Fruit fly (Drosophila melanogaster) whole organism, embryonic: ENCODE data around the gene CG3198.

Experiments used
- BEAF-32 ChIP-seq: fragments of 200-800 bp; sonication (Bioruptor generic); optimal IDR thresholded peaks from 3 replicates; lab custom pipeline; 2017; ENCODE audit warnings: missing biosample characterization, missing genetic modification characterization, mild to moderate bottlenecking, moderate library complexity, missing genetic modification reagents
- CG10209 ChIP-seq: fragments of 200-800 bp; sonication (Bioruptor generic); optimal IDR thresholded peaks from 3 replicates; lab custom pipeline; 2017; ENCODE audit warnings: missing biosample characterization, mild to moderate bottlenecking, missing genetic modification characterization, missing genetic modification reagents
- CG13894 ChIP-seq: fragments of 200-800 bp; sonication (Bioruptor generic); optimal IDR thresholded peaks from 3 replicates; lab custom pipeline; 2018; ENCODE audit warnings: missing biosample characterization, mild to moderate bottlenecking, missing genetic modification characterization, moderate library complexity
- CG14441 ChIP-seq: fragments of 200-800 bp; sonication (Bioruptor generic); IDR thresholded peaks from 2 replicates; pipeline ENCODE4 v1.3.6; 2022; ENCODE audit warnings: missing biosample characterization, missing genetic modification characterization
- CG1603 ChIP-seq: fragments of 200-800 bp; sonication (Bioruptor generic); optimal IDR thresholded peaks from 2 replicates; lab custom pipeline; 2019; ENCODE audit warnings: missing biosample characterization, mild to moderate bottlenecking, missing genetic modification characterization, moderate library complexity
- CG17361 ChIP-seq: fragments of 200-800 bp; sonication (Bioruptor generic); IDR thresholded peaks from 3 replicates; pipeline ENCODE4 v1.3.6; 2022; ENCODE audit warnings: missing biosample characterization, missing genetic modification characterization
- CG18262 ChIP-seq: fragments of 200-800 bp; optimal IDR thresholded peaks from 3 replicates; lab custom pipeline; 2019; ENCODE audit warnings: missing biosample characterization, mild to moderate bottlenecking, missing genetic modification characterization, moderate library complexity
- CG18619 ChIP-seq: fragments of 200-800 bp; sonication (Bioruptor generic); optimal IDR thresholded peaks from 3 replicates; lab custom pipeline; 2017; ENCODE audit warnings: missing biosample characterization, mild to moderate bottlenecking, missing genetic modification characterization
- CG2199 ChIP-seq: fragments of 200-800 bp; sonication (Bioruptor generic); IDR thresholded peaks from 3 replicates; pipeline ENCODE4 v1.3.6; 2022; ENCODE audit warnings: missing biosample characterization, missing genetic modification characterization
- CG2678 ChIP-seq: fragments of 200-800 bp; sonication (Bioruptor generic); optimal IDR thresholded peaks from 3 replicates; lab custom pipeline; 2019; ENCODE audit warnings: missing biosample characterization, mild to moderate bottlenecking, missing genetic modification characterization, moderate library complexity
- CG2712 ChIP-seq: fragments of 200-800 bp; optimal IDR thresholded peaks from 3 replicates; lab custom pipeline; 2019; ENCODE audit warnings: missing biosample characterization, mild to moderate bottlenecking, missing genetic modification characterization, moderate library complexity
- CG30403 ChIP-seq: fragments of 200-800 bp; sonication (Bioruptor generic); optimal IDR thresholded peaks from 3 replicates; lab custom pipeline; 2016; ENCODE audit warnings: missing biosample characterization, missing genetic modification characterization
- CG31441 ChIP-seq: fragments of 200-800 bp; sonication (Bioruptor generic); IDR thresholded peaks from 2 replicates; pipeline ENCODE4 v1.3.6; 2022; ENCODE audit warnings: missing biosample characterization, missing genetic modification characterization
- CG34422 ChIP-seq: fragments of 200-800 bp; sonication (Bioruptor generic); IDR thresholded peaks from 3 replicates; pipeline ENCODE4 v1.3.6; 2022; ENCODE audit warnings: missing biosample characterization, missing genetic modification characterization
- CG4424 ChIP-seq: fragments of 200-800 bp; sonication (Bioruptor generic); optimal IDR thresholded peaks from 3 replicates; lab custom pipeline; 2016; ENCODE audit warnings: missing biosample characterization, missing genetic modification characterization
- CG4820 ChIP-seq: fragments of 200-800 bp; sonication (Bioruptor generic); optimal IDR thresholded peaks from 3 replicates; lab custom pipeline; 2016; ENCODE audit warnings: missing biosample characterization, missing genetic modification characterization
- CG6813 ChIP-seq: fragments of 200-800 bp; sonication (Bioruptor generic); optimal IDR thresholded peaks from 2 replicates; lab custom pipeline; 2017; ENCODE audit warnings: missing biosample characterization, missing genetic modification characterization, mild to moderate bottlenecking, moderate library complexity, missing genetic modification reagents
- CG8290 ChIP-seq, 3 experiments: fragments of 200-800 bp; sonication (Bioruptor generic); optimal IDR thresholded peaks; 2 replicates each; lab custom pipeline; 2016 to 2019; ENCODE audit warnings: missing biosample characterization in 3 of 3, missing genetic modification characterization in 3 of 3, mild to moderate bottlenecking in 2 of 3, moderate library complexity in 1 of 3
- D ChIP-seq, 2 experiments: fragments of 200-800 bp in 1 of 2; fragments of >200 bp in 1 of 2; sonication (Bioruptor generic) in 1 of 2; optimal IDR thresholded peaks; 2 replicates in 1 of 2; 3 replicates in 1 of 2; lab custom pipeline; 2017; ENCODE audit warnings: mild to moderate bottlenecking in 1 of 2, missing biosample characterization in 1 of 2, missing genetic modification characterization in 1 of 2, missing genetic modification reagents in 1 of 2
- Deaf1 ChIP-seq: fragments of 200-800 bp; optimal IDR thresholded peaks from 3 replicates; lab custom pipeline; 2019; ENCODE audit warnings: missing biosample characterization, mild to moderate bottlenecking, missing genetic modification characterization, moderate library complexity
- Hr51 ChIP-seq, 2 experiments: fragments of 200-800 bp; sonication (Bioruptor generic); optimal IDR thresholded peaks; 2 replicates in 1 of 2; 3 replicates in 1 of 2; lab custom pipeline; 2016 to 2018; ENCODE audit warnings: missing biosample characterization in 2 of 2, missing genetic modification characterization in 2 of 2, mild to moderate bottlenecking in 1 of 2, moderate library complexity in 1 of 2
- Kr ChIP-seq: fragments of 200-800 bp; sonication (Bioruptor generic); optimal IDR thresholded peaks from 2 replicates; lab custom pipeline; 2017; ENCODE audit warnings: missing biosample characterization, mild to moderate bottlenecking, missing genetic modification characterization
- Med ChIP-seq: fragments of 200-800 bp; sonication (Bioruptor generic); peaks from one replicate; lab custom pipeline; 2016; ENCODE audit warnings: missing biosample characterization, missing genetic modification characterization, mild to moderate bottlenecking, inconsistent platforms, moderate library complexity
- Nf-YC ChIP-seq: fragments of 200-800 bp; optimal IDR thresholded peaks from 3 replicates; lab custom pipeline; 2019; ENCODE audit warnings: missing biosample characterization, mild to moderate bottlenecking, missing genetic modification characterization, moderate library complexity
- Pdp1 ChIP-seq, 2 experiments: fragments of 200-800 bp; sonication (Bioruptor generic); optimal IDR thresholded peaks; 3 replicates each; lab custom pipeline; 2016; ENCODE audit warnings: missing biosample characterization in 2 of 2, missing genetic modification characterization in 2 of 2, mild to moderate bottlenecking in 1 of 2, moderate library complexity in 1 of 2
- Stat92E ChIP-seq, 3 experiments: fragments of >200 bp in 2 of 3; fragments of 200-800 bp in 1 of 3; sonication (Bioruptor generic) in 1 of 3; optimal IDR thresholded peaks; 2 replicates each; lab custom pipeline; 2017 to 2019; ENCODE audit warnings: missing biosample characterization in 3 of 3, missing genetic modification characterization in 3 of 3, mild to moderate bottlenecking in 1 of 3, moderate library complexity in 1 of 3
- cas ChIP-seq: fragments of 200-800 bp; sonication (Bioruptor generic); IDR thresholded peaks from 2 replicates; pipeline ENCODE4 v1.3.6; 2022; ENCODE audit warnings: missing biosample characterization, missing genetic modification characterization
- cg ChIP-seq: fragments of 200-800 bp; sonication (Bioruptor generic); optimal IDR thresholded peaks from 3 replicates; lab custom pipeline; 2019; ENCODE audit warnings: missing biosample characterization, mild to moderate bottlenecking, missing genetic modification characterization, moderate library complexity
- crol ChIP-seq: fragments of 200-800 bp; sonication (Bioruptor generic); IDR thresholded peaks from 2 replicates; pipeline ENCODE4 v1.3.6; 2022; ENCODE audit warnings: missing biosample characterization, missing genetic modification characterization
- cwo ChIP-seq: fragments of 200-800 bp; sonication (Bioruptor generic); optimal IDR thresholded peaks from 3 replicates; lab custom pipeline; 2017; ENCODE audit warnings: missing biosample characterization, missing genetic modification characterization, mild to moderate bottlenecking, moderate library complexity, missing genetic modification reagents
- gem ChIP-seq: fragments of 200-800 bp; sonication (Bioruptor generic); optimal IDR thresholded peaks from 2 replicates; lab custom pipeline; 2019; ENCODE audit warnings: missing biosample characterization, mild to moderate bottlenecking, missing genetic modification characterization, moderate library complexity
- grau ChIP-seq: fragments of 200-800 bp; optimal IDR thresholded peaks from 3 replicates; lab custom pipeline; 2019; ENCODE audit warnings: missing biosample characterization, mild to moderate bottlenecking, missing genetic modification characterization, moderate library complexity
- ind ChIP-seq: fragments of 200-800 bp; sonication (Bioruptor generic); optimal IDR thresholded peaks from 3 replicates; lab custom pipeline; 2016; ENCODE audit warnings: missing biosample characterization, missing genetic modification characterization
- ken ChIP-seq: fragments of 200-800 bp; sonication (Bioruptor generic); IDR thresholded peaks from 3 replicates; pipeline ENCODE4 v1.3.6; 2022; ENCODE audit warnings: missing biosample characterization, missing genetic modification characterization
- knrl ChIP-seq: fragments of 200-800 bp; sonication (Bioruptor generic); IDR thresholded peaks from 3 replicates; pipeline ENCODE4 v1.3.6; 2022; ENCODE audit warnings: missing biosample characterization, missing genetic modification characterization; ENCODE audit not compliant: partially characterized antibody
- lov ChIP-seq, 2 experiments: fragments of 200-800 bp in 1 of 2; fragments of >200 bp in 1 of 2; sonication (Bioruptor generic) in 1 of 2; IDR thresholded peaks in 1 of 2; optimal IDR thresholded peaks in 1 of 2; 2 replicates in 1 of 2; 3 replicates in 1 of 2; pipeline versions ENCODE4 v1.3.6 to Lab custom; 2017 to 2022; ENCODE audit warnings: missing biosample characterization in 1 of 2, missing genetic modification characterization in 1 of 2
- row ChIP-seq: fragments of 200-800 bp; sonication (Bioruptor generic); IDR thresholded peaks from 3 replicates; pipeline ENCODE4 v1.3.6; 2022; ENCODE audit warnings: missing biosample characterization, missing genetic modification characterization
- sens ChIP-seq: fragments of 200-800 bp; sonication (Bioruptor generic); peaks from one replicate; lab custom pipeline; 2016; ENCODE audit warnings: missing biosample characterization, missing genetic modification characterization
- slbo ChIP-seq: fragments of 200-800 bp; sonication (Bioruptor generic); IDR thresholded peaks from 2 replicates; pipeline ENCODE4 v1.3.6; 2022; ENCODE audit warnings: missing biosample characterization, missing genetic modification characterization
- sug ChIP-seq: fragments of 200-800 bp; optimal IDR thresholded peaks from 2 replicates; lab custom pipeline; 2019; ENCODE audit warnings: missing biosample characterization, mild to moderate bottlenecking, missing genetic modification characterization, moderate library complexity
- vvl ChIP-seq: fragments of 200-800 bp; sonication (Bioruptor generic); IDR thresholded peaks from 2 replicates; pipeline ENCODE4 v1.3.6; 2022; ENCODE audit warnings: missing biosample characterization, missing genetic modification characterization

The CG3198 gene

DNA sequence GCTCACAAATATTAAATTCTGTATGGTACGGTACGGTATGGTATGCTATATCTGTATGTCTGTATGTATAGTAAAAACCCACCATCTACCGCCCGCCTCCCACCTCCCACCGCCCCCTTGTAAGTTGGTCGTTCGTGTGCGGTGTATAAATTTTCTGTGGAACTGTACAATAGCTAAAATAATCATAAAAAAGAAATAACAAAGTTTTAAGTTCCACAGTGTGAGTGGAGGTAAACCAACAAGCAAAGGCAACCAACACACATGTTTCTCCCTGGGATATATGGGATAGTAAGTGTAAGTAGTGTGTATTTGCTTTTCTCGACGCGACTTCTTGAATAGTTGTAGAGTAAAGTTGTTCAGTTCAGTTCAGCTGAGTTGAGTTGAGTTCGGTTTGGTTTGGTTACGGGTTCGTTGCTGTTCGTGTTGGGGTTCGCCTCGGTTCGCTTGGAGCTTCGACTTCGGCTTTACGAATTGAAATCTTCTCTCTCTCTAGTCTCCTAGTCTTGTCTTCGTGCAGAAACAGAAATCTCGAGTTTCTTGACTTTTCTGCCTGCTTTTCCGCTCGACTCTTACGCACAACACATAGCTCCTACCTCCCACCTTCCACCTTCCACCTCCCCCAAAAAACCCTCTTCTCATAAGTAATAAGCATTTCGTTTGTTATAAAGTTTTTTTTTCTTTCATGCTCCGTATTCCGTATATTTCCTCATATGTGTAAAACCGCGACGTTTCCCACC is 33.0 kb upstream of the CG3198 start (continued):
- no peak for TF ChIP-seq CG30403
- no peak for TF ChIP-seq lov (optimal IDR thresholded peaks at IDR 0.05; lab: Kevin White, UChicago)
- TF ChIP-seq lov (GFP tag; IDR thresholded peaks at IDR 0.05; lab: Robert Waterston, UW), result no peak
- TF ChIP-seq CG31441 (GFP tag; lab: Robert Waterston, UW), result no peak
- TF ChIP-seq, all 482 proteins: peak for 30

- TF ChIP-seq CG10209 (GFP tag; lab: Kevin White, UChicago) (no peak), CG2199 (GFP tag; lab: Robert Waterston, UW) (peak; percentile 59; the same call in 1 of the 3 replicates), grau (tag; lab: Kevin White, UChicago) (peak; percentile 8), CG2678 (peak; percentile 3), Pdp1 (GFP tag; optimal IDR thresholded peaks at IDR 0.05; lab: Kevin White, UChicago) (peak in 1 of 2 experiments; percentile 81), CG13894 (tag; lab: Kevin White, UChicago) (no peak), Deaf1 (tag; lab: Kevin White, UChicago) (no peak), CG14441 (GFP tag; lab: Robert Waterston, UW) (0 out of 2 replicates have a peak, but pooled peaks have one; percentile 5), BEAF-32 (GFP tag; lab: Kevin White, UChicago) (no peak), sens (GFP tag; lab: Kevin White, UChicago) (peak; percentile 23)
Observed at dm6 chrX:6705890-6706289, 32.1 kb upstream of the CG3198 start.

- TF ChIP-seq CG17361 (GFP tag; lab: Robert Waterston, UW), result peak; percentile 62; the same call in 2 of the 3 replicates
- TF ChIP-seq row (GFP tag; lab: Robert Waterston, UW), result peak; percentile 46; the same call in 2 of the 3 replicates
- TF ChIP-seq slbo (GFP tag; lab: Robert Waterston, UW), result peak; percentile 12; the same call in 1 of the 2 replicates
- TF ChIP-seq cwo (GFP tag; lab: Kevin White, UChicago), result peak; percentile 8
- TF ChIP-seq CG6813 (GFP tag; lab: Kevin White, UChicago), result peak; percentile 1
- peak; percentile 26 for TF ChIP-seq CG1603 (tag; lab: Kevin White, UChicago)
- TF ChIP-seq cas (GFP tag; lab: Robert Waterston, UW), result no peak
- peak; percentile 1 for TF ChIP-seq CG4820 (GFP tag; lab: Kevin White, UChicago)
- TF ChIP-seq Hr51 (GFP tag; optimal IDR thresholded peaks at IDR 0.05; lab: Kevin White, UChicago), result peak in 1 of 2 experiments; percentile 23
- 0 out of 3 replicates have a peak, but pooled peaks have one; percentile 13 for TF ChIP-seq CG34422 (GFP tag; lab: Robert Waterston, UW)
- TF ChIP-seq Nf-YC (tag; lab: Kevin White, UChicago), result peak; percentile 8
- no peak for TF ChIP-seq CG8290 (GFP tag; optimal IDR thresholded peaks at IDR 0.05; lab: Kevin White, UChicago)
- peak in 1 of 2 experiments; percentile 16 for TF ChIP-seq CG8290 (tag; optimal IDR thresholded peaks at IDR 0.05; lab: Kevin White, UChicago)
- no peak for TF ChIP-seq knrl
- peak; percentile 46 for TF ChIP-seq sug (tag; lab: Kevin White, UChicago)
- peak; percentile 18 for TF ChIP-seq gem (tag; lab: Kevin White, UChicago)
- TF ChIP-seq CG4424 (GFP tag; lab: Kevin White, UChicago), result peak; percentile 3
- no peak for TF ChIP-seq Kr (GFP tag; lab: Kevin White, UChicago)
- peak; percentile 5 for TF ChIP-seq ind (GFP tag; lab: Kevin White, UChicago)
- TF ChIP-seq CG2712 (tag; lab: Kevin White, UChicago), result peak; percentile 19
- peak; percentile 59 for TF ChIP-seq crol
- 0 out of 3 replicates have a peak, but pooled peaks have one; percentile 23 for TF ChIP-seq ken
- no peak for TF ChIP-seq Stat92E (GFP tag; optimal IDR thresholded peaks at IDR 0.05; lab: Kevin White, UChicago)
- no peak for TF ChIP-seq lov (optimal IDR thresholded peaks at IDR 0.05; lab: Kevin White, UChicago)
- TF ChIP-seq lov (GFP tag; IDR thresholded peaks at IDR 0.05; lab: Robert Waterston, UW), result no peak
- peak; percentile 15 for TF ChIP-seq CG18619
- TF ChIP-seq CG18262 (tag; lab: Kevin White, UChicago), result peak; percentile 44
- no peak for TF ChIP-seq D (optimal IDR thresholded peaks at IDR 0.05; lab: Kevin White, UChicago)
- peak; percentile 28 for TF ChIP-seq D (GFP tag; optimal IDR thresholded peaks at IDR 0.05; lab: Kevin White, UChicago)
- peak; percentile 10; the same call in 1 of the 2 replicates for TF ChIP-seq vvl (GFP tag; lab: Robert Waterston, UW)
- peak; percentile 73 for TF ChIP-seq Med
- peak; percentile 58 for TF ChIP-seq cg
Observed at dm6 chrX:6705059-6705802, 31.5 kb upstream of the CG3198 start.
